Worm (Caenorhabditis elegans) whole organism, late embryonic: ENCODE results near the gene R03E9.2.

Source experiments
- ama-1 ChIP-seq: fragments of 150-350 bp; optimal IDR thresholded peaks from 2 replicates; lab custom pipeline; 2014
- dve-1 ChIP-seq: sonication (generic microtip); optimal IDR thresholded peaks from 2 replicates; lab custom pipeline; 2017; ENCODE audit warnings: antibody characterized with exemption, mild to moderate bottlenecking, missing genetic modification characterization, missing compliant biosample characterization
- lim-6 ChIP-seq: sonication (generic microtip); optimal IDR thresholded peaks from 2 replicates; lab custom pipeline; 2016; ENCODE audit warnings: missing genetic modification characterization, missing compliant biosample characterization

DNA sequence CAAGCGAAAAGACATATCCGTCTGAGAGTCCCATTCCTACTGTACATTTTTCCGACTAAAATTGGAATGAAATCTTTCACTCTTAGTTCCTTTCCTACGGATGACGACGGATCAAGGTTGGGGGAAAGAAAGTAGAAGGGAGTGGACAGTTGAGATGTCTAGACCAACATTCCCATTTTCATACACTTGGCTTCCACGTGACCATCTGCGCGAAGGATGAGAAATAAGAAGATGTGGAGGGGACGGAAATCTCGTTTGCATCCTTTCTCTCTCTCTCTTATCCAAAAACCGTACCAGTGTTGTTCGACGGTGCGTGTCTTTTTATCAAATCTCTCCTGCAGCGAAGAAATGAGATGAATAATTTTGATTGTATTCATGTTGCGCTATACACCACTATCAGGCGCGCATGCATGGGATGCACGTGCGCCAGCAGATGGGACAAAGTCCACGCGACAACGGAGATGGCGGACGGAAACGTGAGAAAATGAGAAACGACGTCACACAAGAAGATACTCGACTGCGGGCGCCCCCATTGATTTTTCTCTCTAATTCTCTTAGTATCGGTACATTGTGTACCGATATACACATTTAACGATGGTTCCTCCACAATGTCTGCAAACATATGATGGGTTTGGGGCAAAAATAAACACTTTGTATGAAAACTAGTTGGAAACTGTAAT lies 4.4 kb upstream of the R03E9.2 start:
- TF ChIP-seq ama-1 (lab: Kevin White, UChicago), result no peak
- no peak for TF ChIP-seq lim-6
- TF ChIP-seq dve-1, result peak; percentile 41
